Worm (Caenorhabditis elegans) whole organism, L3 larva: Measurements from ENCODE around the gene rad-50.

ENCODE experiments used
- fkh-10 ChIP-seq: sonication (generic microtip); optimal IDR thresholded peaks from 2 replicates; lab custom pipeline; 2017; ENCODE audit warnings: missing biosample characterization, missing genetic modification reagents, missing genetic modification characterization
- sea-2 ChIP-seq: fragments of 150-350 bp; sonication (generic microtip); optimal IDR thresholded peaks from 4 replicates; lab custom pipeline; 2014; ENCODE audit warnings: missing biosample characterization, missing genetic modification reagents, missing genetic modification characterization
- snpc-4 ChIP-seq: fragments of 150-350 bp; optimal IDR thresholded peaks from 2 replicates; lab custom pipeline; 2014; ENCODE audit warnings: missing biosample characterization, missing genetic modification characterization

DNA sequence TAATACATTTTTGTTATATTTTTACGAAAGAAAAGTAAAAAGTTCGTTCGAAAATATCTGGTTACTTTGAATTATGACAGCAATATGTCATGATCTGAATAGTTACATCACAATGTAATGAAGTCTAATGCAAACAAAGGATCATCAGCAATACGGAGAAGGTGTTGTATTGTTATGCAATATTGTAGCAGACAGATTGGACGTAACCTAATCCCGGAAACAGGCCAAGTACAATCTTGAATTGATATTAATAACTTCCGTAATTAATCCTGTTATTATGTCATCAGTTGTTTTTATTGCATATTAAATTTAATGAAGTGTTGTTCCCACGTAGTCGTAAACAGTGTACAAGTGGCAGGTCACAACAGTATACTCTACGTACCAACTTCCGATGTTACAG, 36.1 kb downstream of the rad-50 start:
- TF ChIP-seq fkh-10: no peak
- TF ChIP-seq snpc-4 (tag; lab: Kevin White, UChicago): no peak
- TF ChIP-seq sea-2: no peak
